Worm (Caenorhabditis elegans): ENCODE results near the gene ZK1307.8.
A peak's percentile ranks its signal among the peaks of the same experiment; 100 is the strongest.

ZK1307.8 gene

ce11 chrII:9606485-9607036 is 17.9 kb upstream of the ZK1307.8 start (continued):
- TF ChIP-seq mes-4 (tag; optimal IDR thresholded peaks at IDR 0.05) (no peak), ceh-100 (GFP tag; IDR thresholded peaks at IDR 0.05) (no peak), akir-1 (GFP tag; optimal IDR thresholded peaks at IDR 0.05) (no peak)

- TF ChIP-seq pha-4 (tag; optimal IDR thresholded peaks at IDR 0.05) (peak; percentile 19), cebp-2 (GFP tag; IDR thresholded peaks at IDR 0.05) (no peak), nhr-80 (tag; optimal IDR thresholded peaks at IDR 0.05) (peak; percentile 15)
These were observed 17.3 kb upstream of the ZK1307.8 start for ce11 chrII:9607137-9607536.

DNA sequence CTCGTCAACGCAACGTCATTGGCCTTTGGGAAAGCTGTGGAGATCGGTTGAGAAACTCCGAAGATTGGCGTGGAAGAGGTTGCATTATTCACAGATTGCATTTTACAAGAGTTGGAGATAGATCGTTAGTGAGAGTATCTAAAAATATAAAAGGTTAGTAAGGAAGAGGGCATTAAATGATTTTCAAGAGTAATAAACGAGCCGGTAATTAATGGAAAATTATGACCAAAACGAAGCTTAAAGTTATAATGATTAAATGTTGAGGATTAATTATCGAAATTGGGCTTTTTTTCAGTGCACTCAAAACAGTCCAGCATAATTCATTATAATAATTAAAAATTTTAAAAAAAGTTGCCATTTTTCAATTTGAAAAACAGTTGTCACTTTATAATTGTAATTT is 15.1 kb upstream of the ZK1307.8 start, which contains the start of gene pap-2:
Gene pap-2, minus strand, starts transcription at position 101 of the 400 bp plus-strand sequence.
- no peak for TF ChIP-seq cebp-1 (GFP tag; IDR thresholded peaks at IDR 0.05)
- TF ChIP-seq cebp-1 (tag; optimal IDR thresholded peaks at IDR 0.05) = no peak
- TF ChIP-seq ztf-22 (GFP tag; optimal IDR thresholded peaks at IDR 0.05) = no peak
- no peak for TF ChIP-seq ztf-26 (tag; optimal IDR thresholded peaks at IDR 0.05)
- no peak for TF ChIP-seq zim-3 (tag; optimal IDR thresholded peaks at IDR 0.05)
- no peak for TF ChIP-seq ztf-6 (GFP tag; IDR thresholded peaks at IDR 0.05)
- no peak for TF ChIP-seq madf-8 (GFP tag; conservative IDR thresholded peaks at IDR 0.05)
- no peak for TF ChIP-seq efl-1 (GFP tag; optimal IDR thresholded peaks at IDR 0.05)
- no peak for TF ChIP-seq Y53F4B.3 (GFP tag; IDR thresholded peaks at IDR 0.05)
- TF ChIP-seq nhr-179 (tag; optimal IDR thresholded peaks at IDR 0.05) = no peak
- TF ChIP-seq snpc-4 (GFP tag; optimal IDR thresholded peaks at IDR 0.05) = no peak
- no peak for TF ChIP-seq snpc-4 (tag; optimal IDR thresholded peaks at IDR 0.05)
- TF ChIP-seq die-1 (tag; optimal IDR thresholded peaks at IDR 0.05) = no peak
- TF ChIP-seq B0261.1 (tag; optimal IDR thresholded peaks at IDR 0.05) = no peak
- TF ChIP-seq ama-1 (optimal IDR thresholded peaks at IDR 0.05) = no peak
- TF ChIP-seq ama-1 (GFP tag; optimal IDR thresholded peaks at IDR 0.05) = no peak
- TF ChIP-seq B0035.1 (tag; optimal IDR thresholded peaks at IDR 0.05) = no peak
- no peak for TF ChIP-seq lir-1 (GFP tag; conservative IDR thresholded peaks at IDR 0.05)
- no peak for TF ChIP-seq dox-1 (GFP tag; IDR thresholded peaks at IDR 0.05)
- no peak for TF ChIP-seq ets-4 (GFP tag; optimal IDR thresholded peaks at IDR 0.05)

DNA sequence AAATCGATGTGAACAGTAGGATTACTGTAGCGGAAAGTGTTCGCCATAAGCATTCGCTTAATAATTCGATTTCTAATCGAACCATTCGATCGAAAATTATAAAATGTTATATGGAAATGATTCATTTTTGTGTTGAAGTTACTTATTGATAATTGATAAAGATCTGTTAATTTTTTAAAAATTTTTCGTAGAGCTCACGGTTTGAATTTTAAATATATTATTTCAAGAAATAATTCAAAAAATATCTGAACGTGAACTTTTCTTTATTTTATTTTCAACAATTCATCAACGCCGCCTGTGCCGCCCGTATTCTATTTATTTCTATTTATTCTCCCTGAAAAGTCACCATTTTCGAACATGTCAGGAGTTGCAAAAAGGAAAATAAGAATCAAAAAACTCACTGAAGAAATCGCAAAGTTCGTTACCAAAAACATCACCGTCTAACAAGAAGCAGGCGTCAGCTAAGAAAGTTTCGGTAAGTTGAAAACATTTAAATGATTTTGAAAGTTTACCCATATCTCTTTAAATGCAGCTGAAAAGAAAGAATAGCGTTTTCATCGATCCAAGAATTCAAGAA is 13.0 kb upstream of the ZK1307.8 start, which contains the start of the genes T15H9.5 and T15H9.4:
Gene T15H9.5, minus strand, starts transcription at position 101 of the 577 bp plus-strand sequence.
Gene T15H9.4, plus strand, starts transcription at position 527 of the 577 bp plus-strand sequence.
- TF ChIP-seq Y53F4B.3 (GFP tag; IDR thresholded peaks at IDR 0.05) (no peak), rcor-1 (GFP tag; IDR thresholded peaks at IDR 0.05) (no peak), ceh-27 (GFP tag; optimal IDR thresholded peaks at IDR 0.05) (no peak), fkh-3 (tag; optimal IDR thresholded peaks at IDR 0.05) (no peak)

DNA sequence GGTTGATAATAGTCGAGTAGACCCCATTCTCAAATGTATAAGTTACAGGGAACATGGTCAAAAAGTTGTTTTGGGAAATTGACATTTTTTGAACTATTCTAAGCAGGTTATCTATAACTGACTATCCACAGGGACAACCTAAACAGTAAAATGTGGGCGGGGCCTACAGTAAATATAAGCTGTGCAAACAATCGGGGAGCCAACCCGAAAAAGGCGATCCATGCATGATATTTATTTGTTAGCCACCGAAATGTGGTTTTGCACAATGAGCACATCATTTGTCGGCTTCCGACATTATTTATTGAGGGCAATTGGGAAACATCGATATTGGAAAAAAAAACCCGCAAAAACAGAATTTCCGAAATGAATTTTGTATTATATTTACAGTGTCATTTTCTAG is 9.7 kb upstream of the ZK1307.8 start, which contains the start of gene hlh-6:
Gene hlh-6, minus strand, starts transcription at position 101 of the 400 bp plus-strand sequence.
- TF ChIP-seq hlh-26 (GFP tag; conservative IDR thresholded peaks at IDR 0.05) = no peak
- no peak for TF ChIP-seq ztf-22 (GFP tag; optimal IDR thresholded peaks at IDR 0.05)
- TF ChIP-seq F55B11.4 (tag; optimal IDR thresholded peaks at IDR 0.05; ENCODE audit: borderline replicate concordance, insufficient read depth) = no peak
- TF ChIP-seq bed-1 (GFP tag; IDR thresholded peaks at IDR 0.05) = no peak
- no peak for TF ChIP-seq zfh-2 (GFP tag; conservative IDR thresholded peaks at IDR 0.05)
- no peak for TF ChIP-seq egrh-3 (GFP tag; IDR thresholded peaks at IDR 0.05)
- no peak for TF ChIP-seq hlh-12 (tag; optimal IDR thresholded peaks at IDR 0.05)
- no peak for TF ChIP-seq Y95B8A.8 (GFP tag; IDR thresholded peaks at IDR 0.05)
- TF ChIP-seq Y53G8AR.9 (GFP tag; conservative IDR thresholded peaks at IDR 0.05) = no peak
- TF ChIP-seq ZK185.1 (tag; optimal IDR thresholded peaks at IDR 0.05; ENCODE audit: poor library complexity, severe bottlenecking) = no peak
- TF ChIP-seq rec-8 (tag; optimal IDR thresholded peaks at IDR 0.05) = no peak
- TF ChIP-seq F10E7.11 (tag; optimal IDR thresholded peaks at IDR 0.05) = no peak
- no peak for TF ChIP-seq ztf-28 (GFP tag; IDR thresholded peaks at IDR 0.05)
- TF ChIP-seq attf-5 (GFP tag; optimal IDR thresholded peaks at IDR 0.05) = no peak
- no peak for TF ChIP-seq ceh-58 (GFP tag; IDR thresholded peaks at IDR 0.05)
- no peak for TF ChIP-seq C17E4.6 (GFP tag; IDR thresholded peaks at IDR 0.05)
